Worm (Caenorhabditis elegans) whole organism, young adult: ENCODE results near the gene C04E6.5.

ENCODE experiments used
- B0336.3 ChIP-seq: fragments of 200-800 bp; sonication (Bioruptor generic); IDR thresholded peaks from 2 replicates; pipeline ENCODE4 v1.3.6; 2022; ENCODE audit warnings: missing genetic modification characterization, missing compliant biosample characterization
- C06A6.2 ChIP-seq: fragments of 200-800 bp; sonication (Bioruptor generic); conservative IDR thresholded peaks from 2 replicates; pipeline ENCODE4 v1.3.6; 2022; ENCODE audit warnings: missing genetic modification characterization, missing compliant biosample characterization
- D2030.7 ChIP-seq: fragments of 200-800 bp; sonication (Bioruptor generic); IDR thresholded peaks from 2 replicates; pipeline ENCODE4 v1.3.6; 2022; ENCODE audit warnings: missing genetic modification reagents, missing genetic modification characterization, missing compliant biosample characterization
- F10E7.11 ChIP-seq: sonication (generic microtip); optimal IDR thresholded peaks from 2 replicates; lab custom pipeline; 2017; ENCODE audit warnings: mild to moderate bottlenecking, missing genetic modification characterization, moderate library complexity, missing compliant biosample characterization
- F33H1.4 ChIP-seq: fragments of 200-800 bp; sonication (Bioruptor generic); IDR thresholded peaks from 2 replicates; pipeline ENCODE4 v1.3.6; 2022; ENCODE audit warnings: missing genetic modification reagents, missing genetic modification characterization, missing compliant biosample characterization
- F37B4.10 ChIP-seq: fragments of 200-800 bp; sonication (Bioruptor generic); IDR thresholded peaks from 2 replicates; pipeline ENCODE4 v1.3.6; 2022; ENCODE audit warnings: missing genetic modification characterization, missing compliant biosample characterization
- F49E8.2 ChIP-seq: sonication (generic microtip); optimal IDR thresholded peaks from 3 replicates; lab custom pipeline; 2017; ENCODE audit warnings: missing genetic modification characterization, mild to moderate bottlenecking, missing compliant biosample characterization, antibody characterized with exemption, moderate library complexity; ENCODE audit not compliant: insufficient read depth
- F52B5.7 ChIP-seq: sonication (generic microtip); optimal IDR thresholded peaks from 2 replicates; lab custom pipeline; 2016; ENCODE audit warnings: mild to moderate bottlenecking, missing genetic modification characterization, missing compliant biosample characterization
- F57A8.1 ChIP-seq: fragments of 200-800 bp; sonication (Bioruptor generic); optimal IDR thresholded peaks from 2 replicates; lab custom pipeline; 2018; ENCODE audit warnings: mild to moderate bottlenecking, missing genetic modification characterization, moderate library complexity, missing compliant biosample characterization
- F57C9.4 ChIP-seq: sonication (generic microtip); optimal IDR thresholded peaks from 2 replicates; lab custom pipeline; 2017; ENCODE audit warnings: mild to moderate bottlenecking, missing genetic modification characterization, missing compliant biosample characterization
- K11D2.4 ChIP-seq: fragments of 200-800 bp; sonication (Bioruptor generic); IDR thresholded peaks from 2 replicates; pipeline ENCODE4 v1.3.6; 2022; ENCODE audit warnings: missing genetic modification reagents, missing genetic modification characterization, missing compliant biosample characterization
- Y53F4B.3 ChIP-seq: fragments of 200-800 bp; sonication (Bioruptor generic); IDR thresholded peaks from 2 replicates; pipeline ENCODE4 v1.3.6; 2022; ENCODE audit warnings: missing genetic modification reagents, missing genetic modification characterization, missing compliant biosample characterization
- aptf-3 ChIP-seq: fragments of 200-800 bp; sonication (Bioruptor generic); IDR thresholded peaks from 2 replicates; pipeline ENCODE4 v1.3.6; 2022; ENCODE audit warnings: missing genetic modification characterization, missing compliant biosample characterization
- athp-1 ChIP-seq: sonication (generic microtip); optimal IDR thresholded peaks from 2 replicates; lab custom pipeline; 2017; ENCODE audit warnings: mild to moderate bottlenecking, missing genetic modification characterization, missing compliant biosample characterization
- ccch-3 ChIP-seq: fragments of 200-800 bp; sonication (Bioruptor generic); optimal IDR thresholded peaks from 2 replicates; lab custom pipeline; 2018; ENCODE audit warnings: mild to moderate bottlenecking, missing genetic modification characterization, missing compliant biosample characterization
- cebp-1 ChIP-seq, 2 experiments: fragments of 200-800 bp in 1 of 2; sonication (Bioruptor generic) in 1 of 2; sonication (generic microtip) in 1 of 2; IDR thresholded peaks in 1 of 2; optimal IDR thresholded peaks in 1 of 2; 2 replicates each; pipeline versions ENCODE4 v1.3.6 to Lab custom; 2017 to 2022; ENCODE audit warnings: missing compliant biosample characterization in 2 of 2, missing genetic modification characterization in 2 of 2, mild to moderate bottlenecking in 1 of 2, missing genetic modification reagents in 1 of 2, moderate library complexity in 1 of 2
- ceh-91 ChIP-seq: fragments of 200-800 bp; sonication (Bioruptor generic); IDR thresholded peaks from 2 replicates; pipeline ENCODE4 v1.3.6; 2022; ENCODE audit warnings: missing genetic modification reagents, missing genetic modification characterization, missing compliant biosample characterization
- die-1 ChIP-seq: sonication (generic microtip); optimal IDR thresholded peaks from 2 replicates; lab custom pipeline; 2016; ENCODE audit warnings: missing genotype, mild to moderate bottlenecking, missing genetic modification characterization, missing compliant biosample characterization
- dox-1 ChIP-seq: fragments of 200-800 bp; sonication (Bioruptor generic); IDR thresholded peaks from 2 replicates; pipeline ENCODE4 v1.3.6; 2022; ENCODE audit warnings: missing genetic modification reagents, missing genetic modification characterization, missing compliant biosample characterization
- dpl-1 ChIP-seq: fragments of 150-350 bp; optimal IDR thresholded peaks from 2 replicates; lab custom pipeline; 2014; ENCODE audit warnings: missing biosample characterization, missing genetic modification reagents, missing genetic modification characterization
- egrh-3 ChIP-seq: fragments of 200-800 bp; sonication (Bioruptor generic); IDR thresholded peaks from 2 replicates; pipeline ENCODE4 v1.3.6; 2022; ENCODE audit warnings: missing genetic modification reagents, missing genetic modification characterization, missing compliant biosample characterization
- ets-4 ChIP-seq: fragments of 200-800 bp; sonication (Bioruptor generic); optimal IDR thresholded peaks from 2 replicates; lab custom pipeline; 2018; ENCODE audit warnings: mild to moderate bottlenecking, missing genetic modification characterization, missing compliant biosample characterization
- fkh-3 ChIP-seq: sonication (generic microtip); optimal IDR thresholded peaks from 2 replicates; lab custom pipeline; 2016; ENCODE audit warnings: mild to moderate bottlenecking, missing genetic modification characterization, missing compliant biosample characterization
- hlh-26 ChIP-seq: fragments of 200-800 bp; sonication (Bioruptor generic); conservative IDR thresholded peaks from 2 replicates; pipeline ENCODE4 v1.3.6; 2022; ENCODE audit warnings: missing genetic modification reagents, missing genetic modification characterization, missing compliant biosample characterization
- lag-1 ChIP-seq: fragments of 200-800 bp; sonication (Bioruptor generic); IDR thresholded peaks from 2 replicates; pipeline ENCODE4 v1.3.6; 2022; ENCODE audit warnings: missing genetic modification reagents, missing genetic modification characterization, missing compliant biosample characterization
- let-607 ChIP-seq, 2 experiments: fragments of 200-800 bp in 1 of 2; sonication (Bioruptor generic) in 1 of 2; sonication (generic microtip) in 1 of 2; optimal IDR thresholded peaks; 2 replicates each; lab custom pipeline; 2016 to 2018; ENCODE audit warnings: mild to moderate bottlenecking in 2 of 2, missing compliant biosample characterization in 2 of 2, missing genetic modification characterization in 2 of 2, moderate library complexity in 2 of 2, missing genotype in 1 of 2
- lin-54 ChIP-seq: fragments of 200-800 bp; sonication (Bioruptor generic); optimal IDR thresholded peaks from 2 replicates; lab custom pipeline; 2018; ENCODE audit warnings: mild to moderate bottlenecking, missing genetic modification characterization, missing compliant biosample characterization
- lsl-1 ChIP-seq: fragments of 200-800 bp; sonication (Bioruptor generic); optimal IDR thresholded peaks from 2 replicates; lab custom pipeline; 2018; ENCODE audit warnings: mild to moderate bottlenecking, missing genetic modification characterization, moderate library complexity, missing compliant biosample characterization
- nhr-179 ChIP-seq: sonication (generic microtip); optimal IDR thresholded peaks from 2 replicates; lab custom pipeline; 2016; ENCODE audit warnings: mild to moderate bottlenecking, missing genetic modification characterization, missing compliant biosample characterization
- nhr-27 ChIP-seq: fragments of 200-800 bp; sonication (Bioruptor generic); optimal IDR thresholded peaks from 2 replicates; lab custom pipeline; 2018; ENCODE audit warnings: mild to moderate bottlenecking, missing genetic modification characterization, moderate library complexity, missing compliant biosample characterization
- nhr-90 ChIP-seq: sonication (generic microtip); optimal IDR thresholded peaks from 2 replicates; lab custom pipeline; 2016; ENCODE audit warnings: missing genotype, mild to moderate bottlenecking, missing genetic modification characterization, missing compliant biosample characterization
- pbrm-1 ChIP-seq: fragments of 200-800 bp; sonication (Bioruptor generic); IDR thresholded peaks from 2 replicates; pipeline ENCODE4 v1.3.6; 2022; ENCODE audit warnings: missing genetic modification reagents, missing genetic modification characterization, missing compliant biosample characterization
- rpc-1 ChIP-seq, 2 experiments: fragments of 150-350 bp in 1 of 2; sonication (generic microtip) in 1 of 2; optimal IDR thresholded peaks; 2 replicates each; lab custom pipeline; 2014 to 2018; ENCODE audit warnings: missing biosample characterization in 1 of 2, missing genetic modification characterization in 1 of 2, missing genetic modification reagents in 1 of 2, missing genotype in 1 of 2
- sdz-38 ChIP-seq: sonication (generic microtip); optimal IDR thresholded peaks from 2 replicates; lab custom pipeline; 2016; ENCODE audit warnings: missing genotype, missing genetic modification characterization, missing compliant biosample characterization
- snpc-1.1 ChIP-seq: sonication (generic microtip); optimal IDR thresholded peaks from 2 replicates; lab custom pipeline; 2017; ENCODE audit warnings: missing genetic modification characterization, mild to moderate bottlenecking, missing compliant biosample characterization, antibody characterized with exemption, moderate library complexity, missing genotype, missing genetic modification reagents; ENCODE audit not compliant: insufficient read depth
- snpc-1.3 ChIP-seq: sonication (generic microtip); optimal IDR thresholded peaks from 2 replicates; lab custom pipeline; 2017; ENCODE audit warnings: missing genetic modification characterization, mild to moderate bottlenecking, missing compliant biosample characterization, antibody characterized with exemption, moderate library complexity, missing genotype, missing genetic modification reagents; ENCODE audit not compliant: insufficient read depth
- somi-1 ChIP-seq: fragments of 200-800 bp; sonication (Bioruptor generic); optimal IDR thresholded peaks from 2 replicates; lab custom pipeline; 2018; ENCODE audit warnings: mild to moderate bottlenecking, missing genetic modification characterization, missing compliant biosample characterization
- tbx-9 ChIP-seq: sonication (generic microtip); optimal IDR thresholded peaks from 2 replicates; lab custom pipeline; 2016; ENCODE audit warnings: borderline replicate concordance, missing genetic modification characterization, inconsistent platforms, missing compliant biosample characterization
- ztf-25 ChIP-seq: fragments of 200-800 bp; sonication (Bioruptor generic); IDR thresholded peaks from 2 replicates; pipeline ENCODE4 v1.3.6; 2022; ENCODE audit warnings: missing genetic modification reagents, missing genetic modification characterization, missing compliant biosample characterization

The C04E6.5 gene

ce11 chrV:5882429-5882828 lies 19.5 kb upstream of the C04E6.5 start:
- no peak for TF ChIP-seq lsl-1
- no peak for TF ChIP-seq sdz-38
- no peak for TF ChIP-seq pbrm-1 (GFP tag; lab: Robert Waterston, UW)
- TF ChIP-seq let-607 (tag; optimal IDR thresholded peaks at IDR 0.05; lab: Kevin White, UChicago): no peak
- TF ChIP-seq Y53F4B.3 (GFP tag; lab: Robert Waterston, UW): no peak

- TF ChIP-seq F49E8.2 (tag; lab: Kevin White, UChicago) (no peak), ccch-3 (GFP tag; lab: Kevin White, UChicago) (no peak), F33H1.4 (GFP tag; lab: Robert Waterston, UW) (no peak), ceh-91 (GFP tag; lab: Robert Waterston, UW) (no peak), nhr-179 (tag; lab: Kevin White, UChicago) (no peak), aptf-3 (GFP tag; lab: Robert Waterston, UW) (no peak), lag-1 (GFP tag; lab: Robert Waterston, UW) (no peak), tbx-9 (tag; lab: Kevin White, UChicago) (no peak), F10E7.11 (tag; lab: Kevin White, UChicago) (no peak), athp-1 (tag; lab: Kevin White, UChicago) (no peak), snpc-1.3 (tag; lab: Kevin White, UChicago) (no peak), B0336.3 (GFP tag; lab: Robert Waterston, UW) (no peak), F57A8.1 (GFP tag; lab: Kevin White, UChicago) (no peak), F57C9.4 (no peak), somi-1 (GFP tag; lab: Kevin White, UChicago) (no peak), snpc-1.1 (no peak), D2030.7 (GFP tag; lab: Robert Waterston, UW) (no peak), C06A6.2 (no peak)
These were observed 18.2 kb upstream of the C04E6.5 start, which contains the start of gene C04E6.8 for ce11 chrV:5883735-5884134. Gene C04E6.8 (minus strand): TSS chrV:5883835.

ce11 chrV:5888820-5889219 lies 13.1 kb upstream of the C04E6.5 start:
- no peak for TF ChIP-seq nhr-27 (tag; lab: Kevin White, UChicago)
- no peak for TF ChIP-seq K11D2.4 (GFP tag; lab: Robert Waterston, UW)
- no peak for TF ChIP-seq ztf-25
- TF ChIP-seq fkh-3 (tag; lab: Kevin White, UChicago): no peak
- no peak for TF ChIP-seq lsl-1
- TF ChIP-seq dpl-1: no peak
- no peak for TF ChIP-seq dox-1 (GFP tag; lab: Robert Waterston, UW)

- TF ChIP-seq ets-4 (GFP tag; lab: Kevin White, UChicago): no peak
- no peak for TF ChIP-seq dox-1 (GFP tag; lab: Robert Waterston, UW)
- TF ChIP-seq lin-54 (GFP tag; lab: Kevin White, UChicago): no peak
- TF ChIP-seq die-1: no peak
- no peak for TF ChIP-seq rpc-1 (optimal IDR thresholded peaks at IDR 0.05; lab: Kevin White, UChicago)
- TF ChIP-seq rpc-1 (tag; optimal IDR thresholded peaks at IDR 0.05; lab: Kevin White, UChicago): no peak
- TF ChIP-seq snpc-1.1: no peak
- TF ChIP-seq egrh-3 (GFP tag; lab: Robert Waterston, UW): no peak
- no peak for TF ChIP-seq nhr-27 (tag; lab: Kevin White, UChicago)
- no peak for TF ChIP-seq sdz-38
- TF ChIP-seq F37B4.10 (GFP tag; lab: Robert Waterston, UW): no peak
- TF ChIP-seq nhr-90 (tag; lab: Kevin White, UChicago): no peak
- TF ChIP-seq cebp-1 (GFP tag; IDR thresholded peaks at IDR 0.05; lab: Robert Waterston, UW): no peak
- TF ChIP-seq cebp-1 (tag; optimal IDR thresholded peaks at IDR 0.05; lab: Kevin White, UChicago): no peak
- no peak for TF ChIP-seq hlh-26 (GFP tag; lab: Robert Waterston, UW)
- no peak for TF ChIP-seq F52B5.7 (tag; lab: Kevin White, UChicago)
These were observed 10.7 kb upstream of the C04E6.5 start for ce11 chrV:5891204-5891603.
